Fruit fly (Drosophila melanogaster) whole organism, embryonic: ENCODE data around the gene CG31321.

Experiments
- Atf6 ChIP-seq: fragments of 200-800 bp; sonication (Bioruptor generic); IDR thresholded peaks from 2 replicates; pipeline ENCODE4 v1.3.6; 2022; ENCODE audit warnings: missing biosample characterization, missing genetic modification characterization
- C15 ChIP-seq: fragments of 200-800 bp; sonication (Bioruptor generic); IDR thresholded peaks from 3 replicates; pipeline ENCODE4 v1.3.6; 2022; ENCODE audit warnings: missing biosample characterization, missing genetic modification characterization
- CG10565 ChIP-seq: fragments of 200-800 bp; sonication (Bioruptor generic); optimal IDR thresholded peaks from 3 replicates; lab custom pipeline; 2016; ENCODE audit warnings: missing biosample characterization, mild to moderate bottlenecking, missing genetic modification characterization
- CG12744 ChIP-seq: fragments of 200-800 bp; sonication (Bioruptor generic); optimal IDR thresholded peaks from 2 replicates; lab custom pipeline; 2016; ENCODE audit warnings: missing biosample characterization, missing genetic modification characterization
- CG12769 ChIP-seq: fragments of 200-800 bp; sonication (Bioruptor generic); optimal IDR thresholded peaks from 2 replicates; lab custom pipeline; 2019; ENCODE audit warnings: missing biosample characterization, mild to moderate bottlenecking, missing genetic modification characterization, moderate library complexity
- CG14050 ChIP-seq: fragments of 200-800 bp; sonication (Bioruptor generic); IDR thresholded peaks from 3 replicates; pipeline ENCODE4 v1.3.6; 2022; ENCODE audit warnings: missing biosample characterization, missing genetic modification characterization
- CG15073 ChIP-seq: fragments of 200-800 bp; sonication (Bioruptor generic); optimal IDR thresholded peaks from 2 replicates; lab custom pipeline; 2016; ENCODE audit warnings: missing biosample characterization, missing genetic modification characterization
- CG1647 ChIP-seq: fragments of 200-800 bp; sonication (Bioruptor generic); optimal IDR thresholded peaks from 3 replicates; lab custom pipeline; 2016; ENCODE audit warnings: missing biosample characterization, missing genetic modification characterization
- CG16779 ChIP-seq: fragments of 200-800 bp; sonication (Bioruptor generic); IDR thresholded peaks from 2 replicates; pipeline ENCODE4 v1.3.6; 2022; ENCODE audit warnings: missing biosample characterization, missing genetic modification characterization
- CG17359 ChIP-seq: fragments of 200-800 bp; sonication (Bioruptor generic); optimal IDR thresholded peaks from 3 replicates; lab custom pipeline; 2018; ENCODE audit warnings: missing biosample characterization, mild to moderate bottlenecking, missing genetic modification characterization, moderate library complexity
- CG18262 ChIP-seq: fragments of 200-800 bp; optimal IDR thresholded peaks from 3 replicates; lab custom pipeline; 2019; ENCODE audit warnings: missing biosample characterization, mild to moderate bottlenecking, missing genetic modification characterization, moderate library complexity
- CG18764 ChIP-seq: fragments of 200-800 bp; sonication (Bioruptor generic); optimal IDR thresholded peaks from 3 replicates; lab custom pipeline; 2016; ENCODE audit warnings: missing biosample characterization, missing genetic modification characterization
- CG2116 ChIP-seq: fragments of 200-800 bp; sonication (Bioruptor generic); optimal IDR thresholded peaks from 3 replicates; lab custom pipeline; 2018; ENCODE audit warnings: missing biosample characterization, mild to moderate bottlenecking, missing genetic modification characterization
- CG2199 ChIP-seq: fragments of 200-800 bp; sonication (Bioruptor generic); IDR thresholded peaks from 3 replicates; pipeline ENCODE4 v1.3.6; 2022; ENCODE audit warnings: missing biosample characterization, missing genetic modification characterization
- CG2889 ChIP-seq: fragments of 200-800 bp; sonication (Bioruptor generic); IDR thresholded peaks from 3 replicates; pipeline ENCODE4 v1.3.6; 2022; ENCODE audit warnings: missing biosample characterization, missing genetic modification characterization
- CG3163 ChIP-seq: fragments of 200-800 bp; sonication (Bioruptor generic); optimal IDR thresholded peaks from 3 replicates; lab custom pipeline; 2016; ENCODE audit warnings: missing biosample characterization, missing genetic modification characterization
- CG5245 ChIP-seq: fragments of 200-800 bp; sonication (Bioruptor generic); optimal IDR thresholded peaks from 3 replicates; lab custom pipeline; 2016; ENCODE audit warnings: missing biosample characterization, missing genetic modification characterization
- CG5953 ChIP-seq: fragments of 200-800 bp; sonication (Bioruptor generic); IDR thresholded peaks from 2 replicates; pipeline ENCODE4 v1.3.6; 2022; ENCODE audit warnings: missing biosample characterization, missing genetic modification characterization
- CG7556 ChIP-seq: fragments of 200-800 bp; sonication (Bioruptor generic); optimal IDR thresholded peaks from 2 replicates; lab custom pipeline; 2017; ENCODE audit warnings: missing biosample characterization, mild to moderate bottlenecking, missing genetic modification characterization
- CG7745 ChIP-seq: fragments of 200-800 bp; sonication (Bioruptor generic); optimal IDR thresholded peaks from 2 replicates; lab custom pipeline; 2018; ENCODE audit warnings: missing biosample characterization, mild to moderate bottlenecking, missing genetic modification characterization, moderate library complexity
- CG8388 ChIP-seq: fragments of 200-800 bp; sonication (Bioruptor generic); optimal IDR thresholded peaks from 2 replicates; lab custom pipeline; 2019; ENCODE audit warnings: missing biosample characterization, mild to moderate bottlenecking, missing genetic modification characterization, moderate library complexity
- CG8765 ChIP-seq: fragments of 200-800 bp; sonication (Bioruptor generic); IDR thresholded peaks from 2 replicates; pipeline ENCODE4 v1.3.6; 2022; ENCODE audit warnings: missing biosample characterization, missing genetic modification characterization
- CG8944 ChIP-seq: fragments of 200-800 bp; sonication (Bioruptor generic); optimal IDR thresholded peaks from 3 replicates; lab custom pipeline; 2016; ENCODE audit warnings: missing biosample characterization, missing genetic modification characterization
- CG9876 ChIP-seq: fragments of 200-800 bp; sonication (Bioruptor generic); optimal IDR thresholded peaks from 2 replicates; lab custom pipeline; 2016; ENCODE audit warnings: missing biosample characterization, missing genetic modification characterization
- D19A ChIP-seq: fragments of 200-800 bp; optimal IDR thresholded peaks from 3 replicates; lab custom pipeline; 2019; ENCODE audit warnings: missing biosample characterization, mild to moderate bottlenecking, missing genetic modification characterization, moderate library complexity
- Deaf1 ChIP-seq: fragments of 200-800 bp; optimal IDR thresholded peaks from 3 replicates; lab custom pipeline; 2019; ENCODE audit warnings: missing biosample characterization, mild to moderate bottlenecking, missing genetic modification characterization, moderate library complexity
- Fer3 ChIP-seq: fragments of 200-800 bp; sonication (Bioruptor generic); optimal IDR thresholded peaks from 2 replicates; lab custom pipeline; 2018; ENCODE audit warnings: missing biosample characterization, mild to moderate bottlenecking, missing genetic modification characterization, moderate library complexity
- Max ChIP-seq: fragments of 200-800 bp; sonication (Bioruptor generic); optimal IDR thresholded peaks from 2 replicates; lab custom pipeline; 2016; ENCODE audit warnings: missing biosample characterization, mild to moderate bottlenecking, missing genetic modification characterization
- Oli ChIP-seq: fragments of 200-800 bp; sonication (Bioruptor generic); optimal IDR thresholded peaks from 2 replicates; lab custom pipeline; 2018; ENCODE audit warnings: missing biosample characterization, mild to moderate bottlenecking, missing genetic modification characterization, moderate library complexity
- Ptx1 ChIP-seq: fragments of 200-800 bp; sonication (Bioruptor generic); IDR thresholded peaks from 2 replicates; pipeline ENCODE4 v1.3.6; 2022; ENCODE audit warnings: missing biosample characterization, missing genetic modification characterization
- Ravus ChIP-seq: fragments of 200-800 bp; sonication (Bioruptor generic); IDR thresholded peaks from 2 replicates; pipeline ENCODE4 v1.3.6; 2022; ENCODE audit warnings: missing biosample characterization, missing genetic modification characterization
- Sin3A ChIP-seq: fragments of >200 bp; optimal IDR thresholded peaks from 2 replicates; lab custom pipeline; 2018
- Spps ChIP-seq: fragments of 200-800 bp; sonication (Bioruptor generic); optimal IDR thresholded peaks from 2 replicates; lab custom pipeline; 2018; ENCODE audit warnings: missing biosample characterization, mild to moderate bottlenecking, missing genetic modification characterization
- Sry-δ ChIP-seq: fragments of 200-800 bp; sonication (Bioruptor generic); optimal IDR thresholded peaks from 2 replicates; lab custom pipeline; 2016; ENCODE audit warnings: missing biosample characterization, missing genetic modification characterization
- Tbp ChIP-seq: fragments of >200 bp; optimal IDR thresholded peaks from 2 replicates; lab custom pipeline; 2018; ENCODE audit warnings: missing biosample characterization, missing genetic modification characterization
- Usf ChIP-seq: fragments of 200-800 bp; sonication (Bioruptor generic); optimal IDR thresholded peaks from 2 replicates; lab custom pipeline; 2017; ENCODE audit warnings: missing genotype, missing biosample characterization, missing genetic modification characterization
- ash1 ChIP-seq: fragments of 200-800 bp; sonication (Bioruptor generic); optimal IDR thresholded peaks from 2 replicates; lab custom pipeline; 2018; ENCODE audit warnings: missing biosample characterization, mild to moderate bottlenecking, missing genetic modification characterization
- bcd ChIP-seq: fragments of 200-800 bp; sonication (Bioruptor generic); optimal IDR thresholded peaks from 2 replicates; lab custom pipeline; 2017; ENCODE audit warnings: missing biosample characterization, mild to moderate bottlenecking, missing genetic modification characterization
- dysf ChIP-seq: fragments of 200-800 bp; sonication (Bioruptor generic); IDR thresholded peaks from 3 replicates; pipeline ENCODE4 v1.3.6; 2022; ENCODE audit warnings: missing biosample characterization, missing genetic modification characterization
- fd3F ChIP-seq: fragments of 200-800 bp; sonication (Bioruptor generic); optimal IDR thresholded peaks from 2 replicates; lab custom pipeline; 2018; ENCODE audit warnings: missing biosample characterization, mild to moderate bottlenecking, missing genetic modification characterization, moderate library complexity
- grau ChIP-seq: fragments of 200-800 bp; optimal IDR thresholded peaks from 3 replicates; lab custom pipeline; 2019; ENCODE audit warnings: missing biosample characterization, mild to moderate bottlenecking, missing genetic modification characterization, moderate library complexity
- gt ChIP-seq: fragments of 200-800 bp; sonication (Bioruptor generic); IDR thresholded peaks from 2 replicates; pipeline ENCODE4 v1.3.6; 2022; ENCODE audit warnings: missing biosample characterization, missing genetic modification characterization
- hb ChIP-seq: fragments of 200-800 bp; sonication (Bioruptor generic); IDR thresholded peaks from 3 replicates; pipeline ENCODE4 v1.3.6; 2022; ENCODE audit warnings: missing biosample characterization, missing genetic modification characterization; ENCODE audit not compliant: partially characterized antibody
- jumu ChIP-seq: fragments of 200-800 bp; sonication (Bioruptor generic); optimal IDR thresholded peaks from 3 replicates; lab custom pipeline; 2016; ENCODE audit warnings: missing biosample characterization, missing genetic modification characterization
- lbe ChIP-seq: fragments of 200-800 bp; sonication (Bioruptor generic); optimal IDR thresholded peaks from 2 replicates; lab custom pipeline; 2016; ENCODE audit warnings: missing biosample characterization, mild to moderate bottlenecking, missing genetic modification characterization
- repo ChIP-seq: fragments of 200-800 bp; sonication (Bioruptor generic); optimal IDR thresholded peaks from 2 replicates; lab custom pipeline; 2016; ENCODE audit warnings: missing biosample characterization, missing genetic modification characterization
- sob ChIP-seq: fragments of 200-800 bp; sonication (Bioruptor generic); IDR thresholded peaks from 2 replicates; pipeline ENCODE4 v1.3.6; 2022; ENCODE audit warnings: missing biosample characterization, missing genetic modification characterization
- tin ChIP-seq: fragments of 200-800 bp; sonication (Bioruptor generic); optimal IDR thresholded peaks from 3 replicates; lab custom pipeline; 2016; ENCODE audit warnings: missing biosample characterization, missing genetic modification characterization
- vvl ChIP-seq: fragments of 200-800 bp; sonication (Bioruptor generic); IDR thresholded peaks from 2 replicates; pipeline ENCODE4 v1.3.6; 2022; ENCODE audit warnings: missing biosample characterization, missing genetic modification characterization
- wdn ChIP-seq: fragments of 200-800 bp; sonication (Bioruptor generic); IDR thresholded peaks from 2 replicates; pipeline ENCODE4 v1.3.6; 2022; ENCODE audit warnings: missing biosample characterization, missing genetic modification characterization
- z ChIP-seq: fragments of 200-800 bp; sonication (Bioruptor generic); IDR thresholded peaks from 3 replicates; pipeline ENCODE4 v1.3.6; 2022; ENCODE audit warnings: missing biosample characterization, missing genetic modification characterization
- zfh2 ChIP-seq: fragments of 200-800 bp; sonication (Bioruptor generic); optimal IDR thresholded peaks from 2 replicates; lab custom pipeline; 2016; ENCODE audit warnings: missing biosample characterization, missing genetic modification characterization

The CG31321 gene

dm6 chr3R:14283754-14284421, 26.3 kb upstream of the CG31321 start (continued):
- TF ChIP-seq zfh2 (GFP tag; lab: Kevin White, UChicago) = peak; percentile 91
- no peak for TF ChIP-seq CG14050
- TF ChIP-seq lbe (GFP tag; lab: Kevin White, UChicago) = peak; percentile 94
- no peak for TF ChIP-seq wdn (GFP tag; lab: Robert Waterston, UW)
- TF ChIP-seq CG12769 (tag; lab: Kevin White, UChicago) = peak; percentile 98
- TF ChIP-seq Tbp (GFP tag; lab: Kevin White, UChicago) = no peak
- peak; percentile 88 for TF ChIP-seq CG8944 (GFP tag; lab: Kevin White, UChicago)
- TF ChIP-seq Spps (tag; lab: Kevin White, UChicago) = peak; percentile 96
- peak; percentile 99 for TF ChIP-seq CG7556 (GFP tag; lab: Kevin White, UChicago)
- peak; percentile 88 for TF ChIP-seq CG2116 (GFP tag; lab: Kevin White, UChicago)
- peak; percentile 99 for TF ChIP-seq bcd (GFP tag; lab: Kevin White, UChicago)
- no peak for TF ChIP-seq vvl (GFP tag; lab: Robert Waterston, UW)
- TF ChIP-seq Fer3 (tag; lab: Kevin White, UChicago) = peak; percentile 99
- TF ChIP-seq Sry-δ (GFP tag; lab: Kevin White, UChicago) = peak; percentile 28
- TF ChIP-seq CG12744 = peak; percentile 96
- TF ChIP-seq CG8765 (GFP tag; lab: Robert Waterston, UW) = no peak
- peak; percentile 98 for TF ChIP-seq CG8388 (GFP tag; lab: Kevin White, UChicago)
- TF ChIP-seq CG3163 (GFP tag; lab: Kevin White, UChicago) = peak; percentile 58
- no peak for TF ChIP-seq sob
- no peak for TF ChIP-seq CG16779
- no peak for TF ChIP-seq Sin3A (lab: Kevin White, UChicago)
- peak; percentile 99 for TF ChIP-seq CG18262 (tag; lab: Kevin White, UChicago)
- TF ChIP-seq hb (GFP tag; lab: Robert Waterston, UW) = no peak
- TF ChIP-seq ash1 (GFP tag; lab: Kevin White, UChicago) = peak; percentile 71
- peak; percentile 97 for TF ChIP-seq CG18764 (GFP tag; lab: Kevin White, UChicago)
- TF ChIP-seq grau (tag; lab: Kevin White, UChicago) = peak; percentile 98
- no peak for TF ChIP-seq Atf6 (GFP tag; lab: Robert Waterston, UW)
- peak; percentile 98 for TF ChIP-seq tin (GFP tag; lab: Kevin White, UChicago)
- peak; percentile 77 for TF ChIP-seq CG9876 (GFP tag; lab: Kevin White, UChicago)
- peak; percentile 97 for TF ChIP-seq Usf (GFP tag; lab: Kevin White, UChicago)
- no peak for TF ChIP-seq gt (GFP tag; lab: Robert Waterston, UW)
- peak; percentile 83 for TF ChIP-seq CG7745 (tag; lab: Kevin White, UChicago)
- no peak for TF ChIP-seq Ptx1
- TF ChIP-seq Ravus (GFP tag; lab: Robert Waterston, UW) = no peak
- TF ChIP-seq CG2199 = no peak
- TF ChIP-seq CG2889 (GFP tag; lab: Robert Waterston, UW) = no peak
- no peak for TF ChIP-seq CG5953 (GFP tag; lab: Robert Waterston, UW)
- peak; percentile 90 for TF ChIP-seq Deaf1 (tag; lab: Kevin White, UChicago)
- TF ChIP-seq z (GFP tag; lab: Robert Waterston, UW) = no peak
- peak; percentile 99 for TF ChIP-seq CG17359 (tag; lab: Kevin White, UChicago)
- TF ChIP-seq C15 = no peak
- TF ChIP-seq CG10565 (GFP tag; lab: Kevin White, UChicago) = peak; percentile 90
- TF ChIP-seq CG15073 (GFP tag; lab: Kevin White, UChicago) = peak; percentile 84
- peak; percentile 98 for TF ChIP-seq CG5245
- TF ChIP-seq jumu (GFP tag; lab: Kevin White, UChicago) = peak; percentile 90
- peak; percentile 83 for TF ChIP-seq repo
- peak; percentile 96 for TF ChIP-seq D19A
- peak; percentile 99 for TF ChIP-seq Oli
- peak; percentile 98 for TF ChIP-seq Max (GFP tag; lab: Kevin White, UChicago)
- no peak for TF ChIP-seq dysf (GFP tag; lab: Robert Waterston, UW)
- peak; percentile 99 for TF ChIP-seq fd3F (GFP tag; lab: Kevin White, UChicago)
- peak; percentile 96 for TF ChIP-seq CG1647 (GFP tag; lab: Kevin White, UChicago)
